Worm (Caenorhabditis elegans): Measurements from ENCODE around the gene nas-7.

DNA sequence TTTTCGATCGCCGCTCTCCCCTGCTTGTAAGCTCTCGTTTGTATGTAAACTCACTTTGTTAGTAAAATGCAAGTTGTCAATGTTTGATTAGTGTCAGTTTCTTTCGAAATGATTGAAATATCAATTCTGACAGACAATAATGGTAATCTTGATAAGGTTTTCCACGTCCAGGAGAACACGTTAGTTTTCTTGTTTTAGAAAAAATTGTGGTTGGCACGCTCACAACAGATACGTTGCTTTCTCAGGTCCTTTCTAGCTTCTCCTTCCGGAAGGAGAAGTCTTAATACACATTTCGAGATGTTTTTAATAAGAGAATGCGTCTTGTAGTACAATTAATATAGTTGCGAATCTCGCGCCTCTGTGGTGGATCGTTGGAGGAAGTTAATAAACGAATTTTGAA, 33.8 kb downstream of the nas-7 start, which contains the start of gene F43E2.6:
- TF ChIP-seq lin-13 (GFP tag; optimal IDR thresholded peaks at IDR 0.05): no peak
- no peak for TF ChIP-seq nhr-21 (tag; optimal IDR thresholded peaks at IDR 0.05)
- no peak for TF ChIP-seq snpc-4 (tag; optimal IDR thresholded peaks at IDR 0.05)
- TF ChIP-seq nhr-11 (tag; optimal IDR thresholded peaks at IDR 0.05): no peak
